Worm (Caenorhabditis elegans): Measurements from ENCODE around the gene ile-2.

DNA sequence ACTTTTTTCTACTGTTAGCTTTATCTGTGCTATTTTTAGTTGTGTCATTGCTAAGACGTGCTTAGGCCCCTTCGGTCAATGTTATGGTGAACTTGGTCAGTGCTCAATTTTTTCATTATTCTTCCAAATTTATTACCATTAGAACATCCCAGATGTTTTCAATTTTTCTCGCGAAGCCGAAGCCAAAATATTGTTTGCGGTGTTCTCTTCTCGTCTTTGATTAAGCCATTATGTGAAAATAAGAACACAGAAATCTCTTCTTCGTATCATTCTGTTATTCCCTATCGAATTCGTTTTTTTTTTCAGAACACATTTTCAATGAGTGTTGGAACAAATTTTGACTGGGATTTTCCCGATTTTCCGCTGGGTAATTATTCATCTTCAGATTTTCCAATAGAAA is 34.1 kb downstream of the ile-2 start, which contains the start of gene gtr-1:
- TF ChIP-seq die-1 (tag; optimal IDR thresholded peaks at IDR 0.05) (no peak), rec-8 (tag; optimal IDR thresholded peaks at IDR 0.05) (no peak), F39B2.1 (GFP tag; IDR thresholded peaks at IDR 0.05) (no peak), mel-28 (tag; optimal IDR thresholded peaks at IDR 0.05; ENCODE audit: borderline replicate concordance) (no peak), nhr-80 (tag; optimal IDR thresholded peaks at IDR 0.05) (no peak), ZK185.1 (tag; optimal IDR thresholded peaks at IDR 0.05; ENCODE audit: poor library complexity, severe bottlenecking) (no peak), cebp-2 (GFP tag; IDR thresholded peaks at IDR 0.05) (no peak), ztf-18 (tag; optimal IDR thresholded peaks at IDR 0.05) (no peak), ama-1 (optimal IDR thresholded peaks at IDR 0.05) (no peak), ama-1 (GFP tag; optimal IDR thresholded peaks at IDR 0.05) (no peak), ceh-27 (GFP tag; optimal IDR thresholded peaks at IDR 0.05) (no peak), Y56A3A.18 (GFP tag; IDR thresholded peaks at IDR 0.05) (no peak), snpc-1.1 (tag; optimal IDR thresholded peaks at IDR 0.05; ENCODE audit: insufficient read depth) (no peak)
